Fruit fly (Drosophila melanogaster) Kc167 (cell line): Measurements from ENCODE around the gene sea.

ENCODE experiments used
- Myc ChIP-seq: fragments of >200 bp; optimal IDR thresholded peaks from 2 replicates; lab custom pipeline; 2017; ENCODE audit warnings: missing external identifiers
- Sin3A ChIP-seq: fragments of >200 bp; optimal IDR thresholded peaks from 2 replicates; lab custom pipeline; 2018; ENCODE audit warnings: missing external identifiers
- h ChIP-seq: fragments of >200 bp; optimal IDR thresholded peaks from 3 replicates; lab custom pipeline; 2018; ENCODE audit warnings: missing external identifiers
- insv ChIP-seq: fragments of >200 bp; optimal IDR thresholded peaks from 3 replicates; lab custom pipeline; 2018; ENCODE audit warnings: missing external identifiers
- psq ChIP-seq: fragments of >200 bp; optimal IDR thresholded peaks from 2 replicates; lab custom pipeline; 2017; ENCODE audit warnings: missing external identifiers
- ttk ChIP-seq: sonication (Bioruptor generic); optimal IDR thresholded peaks from 2 replicates; lab custom pipeline; 2017; ENCODE audit warnings: missing external identifiers

- TF ChIP-seq Sin3A (lab: Kevin White, UChicago) (no peak), insv (lab: Kevin White, UChicago) (no peak), h (no peak), Myc (lab: Kevin White, UChicago) (no peak), psq (lab: Kevin White, UChicago) (no peak), ttk (lab: Kevin White, UChicago) (no peak)
Measured at dm6 chr3R:11553845-11554244, 13.0 kb downstream of the sea start, which contains the start of gene CG14708.
